Worm (Caenorhabditis elegans) whole organism, young adult: Measurements from ENCODE around the gene K08F4.5.

Experiments
- B0019.2 ChIP-seq: fragments of 200-800 bp; sonication (Bioruptor generic); conservative IDR thresholded peaks from 2 replicates; pipeline ENCODE4 v1.3.6; 2022; ENCODE audit warnings: missing genetic modification reagents, missing genetic modification characterization, missing compliant biosample characterization
- C06A6.2 ChIP-seq: fragments of 200-800 bp; sonication (Bioruptor generic); conservative IDR thresholded peaks from 2 replicates; pipeline ENCODE4 v1.3.6; 2022; ENCODE audit warnings: missing genetic modification characterization, missing compliant biosample characterization
- C17E4.6 ChIP-seq: fragments of 200-800 bp; sonication (Bioruptor generic); IDR thresholded peaks from 2 replicates; pipeline ENCODE4 v1.3.6; 2022; ENCODE audit warnings: missing genetic modification reagents, missing genetic modification characterization, missing compliant biosample characterization
- D2030.7 ChIP-seq: fragments of 200-800 bp; sonication (Bioruptor generic); IDR thresholded peaks from 2 replicates; pipeline ENCODE4 v1.3.6; 2022; ENCODE audit warnings: missing genetic modification reagents, missing genetic modification characterization, missing compliant biosample characterization
- F10E7.11 ChIP-seq: sonication (generic microtip); optimal IDR thresholded peaks from 2 replicates; lab custom pipeline; 2017; ENCODE audit warnings: mild to moderate bottlenecking, missing genetic modification characterization, moderate library complexity, missing compliant biosample characterization
- F39B2.1 ChIP-seq: fragments of 200-800 bp; sonication (Bioruptor generic); IDR thresholded peaks from 2 replicates; pipeline ENCODE4 v1.3.6; 2022; ENCODE audit warnings: missing genetic modification reagents, missing genetic modification characterization, missing compliant biosample characterization
- F52B5.7 ChIP-seq: sonication (generic microtip); optimal IDR thresholded peaks from 2 replicates; lab custom pipeline; 2016; ENCODE audit warnings: mild to moderate bottlenecking, missing genetic modification characterization, missing compliant biosample characterization
- F57A8.1 ChIP-seq: fragments of 200-800 bp; sonication (Bioruptor generic); optimal IDR thresholded peaks from 2 replicates; lab custom pipeline; 2018; ENCODE audit warnings: mild to moderate bottlenecking, missing genetic modification characterization, moderate library complexity, missing compliant biosample characterization
- K12H6.12 ChIP-seq: fragments of 200-800 bp; sonication (Bioruptor generic); optimal IDR thresholded peaks from 2 replicates; lab custom pipeline; 2018; ENCODE audit warnings: mild to moderate bottlenecking, missing genetic modification characterization, missing compliant biosample characterization
- T07F8.4 ChIP-seq: sonication (generic microtip); optimal IDR thresholded peaks from 2 replicates; lab custom pipeline; 2016; ENCODE audit warnings: mild to moderate bottlenecking, missing genetic modification characterization, moderate library complexity, missing compliant biosample characterization
- T26A5.8 ChIP-seq: sonication (generic microtip); optimal IDR thresholded peaks from 2 replicates; lab custom pipeline; 2016; ENCODE audit warnings: missing genetic modification characterization, missing compliant biosample characterization
- Y53F4B.3 ChIP-seq: fragments of 200-800 bp; sonication (Bioruptor generic); IDR thresholded peaks from 2 replicates; pipeline ENCODE4 v1.3.6; 2022; ENCODE audit warnings: missing genetic modification reagents, missing genetic modification characterization, missing compliant biosample characterization
- Y53G8AR.9 ChIP-seq: fragments of 200-800 bp; sonication (Bioruptor generic); conservative IDR thresholded peaks from 2 replicates; pipeline ENCODE4 v1.3.6; 2022; ENCODE audit warnings: missing genetic modification reagents, missing genetic modification characterization, missing compliant biosample characterization
- ZK185.1 ChIP-seq: sonication (generic microtip); optimal IDR thresholded peaks from 2 replicates; lab custom pipeline; 2016; ENCODE audit warnings: mild to moderate bottlenecking, missing genetic modification characterization, missing compliant biosample characterization; ENCODE audit not compliant: poor library complexity, severe bottlenecking
- ccch-3 ChIP-seq: fragments of 200-800 bp; sonication (Bioruptor generic); optimal IDR thresholded peaks from 2 replicates; lab custom pipeline; 2018; ENCODE audit warnings: mild to moderate bottlenecking, missing genetic modification characterization, missing compliant biosample characterization
- cebp-1 ChIP-seq, 2 experiments: fragments of 200-800 bp in 1 of 2; sonication (Bioruptor generic) in 1 of 2; sonication (generic microtip) in 1 of 2; IDR thresholded peaks in 1 of 2; optimal IDR thresholded peaks in 1 of 2; 2 replicates each; pipeline versions ENCODE4 v1.3.6 to Lab custom; 2017 to 2022; ENCODE audit warnings: missing compliant biosample characterization in 2 of 2, missing genetic modification characterization in 2 of 2, mild to moderate bottlenecking in 1 of 2, missing genetic modification reagents in 1 of 2, moderate library complexity in 1 of 2
- cebp-2 ChIP-seq: fragments of 200-800 bp; sonication (Bioruptor generic); IDR thresholded peaks from 2 replicates; pipeline ENCODE4 v1.3.6; 2022; ENCODE audit warnings: missing genetic modification characterization, missing compliant biosample characterization
- ceh-100 ChIP-seq: fragments of 200-800 bp; sonication (Bioruptor generic); IDR thresholded peaks from 2 replicates; pipeline ENCODE4 v1.3.6; 2022; ENCODE audit warnings: missing genetic modification reagents, missing genetic modification characterization, missing compliant biosample characterization
- ceh-40 ChIP-seq: fragments of 200-800 bp; sonication (Bioruptor generic); IDR thresholded peaks from 2 replicates; pipeline ENCODE4 v1.3.6; 2022; ENCODE audit warnings: missing genetic modification characterization, missing compliant biosample characterization
- ceh-91 ChIP-seq: fragments of 200-800 bp; sonication (Bioruptor generic); IDR thresholded peaks from 2 replicates; pipeline ENCODE4 v1.3.6; 2022; ENCODE audit warnings: missing genetic modification reagents, missing genetic modification characterization, missing compliant biosample characterization
- chd-7 ChIP-seq: sonication (generic microtip); optimal IDR thresholded peaks from 2 replicates; lab custom pipeline; 2016; ENCODE audit warnings: mild to moderate bottlenecking, missing genetic modification characterization, moderate library complexity, missing compliant biosample characterization
- die-1 ChIP-seq: sonication (generic microtip); optimal IDR thresholded peaks from 2 replicates; lab custom pipeline; 2016; ENCODE audit warnings: missing genotype, mild to moderate bottlenecking, missing genetic modification characterization, missing compliant biosample characterization
- dox-1 ChIP-seq: fragments of 200-800 bp; sonication (Bioruptor generic); IDR thresholded peaks from 2 replicates; pipeline ENCODE4 v1.3.6; 2022; ENCODE audit warnings: missing genetic modification reagents, missing genetic modification characterization, missing compliant biosample characterization
- dpl-1 ChIP-seq: fragments of 150-350 bp; optimal IDR thresholded peaks from 2 replicates; lab custom pipeline; 2014; ENCODE audit warnings: missing biosample characterization, missing genetic modification reagents, missing genetic modification characterization
- egl-18 ChIP-seq: fragments of 200-800 bp; sonication (Bioruptor generic); IDR thresholded peaks from 2 replicates; pipeline ENCODE4 v1.3.6; 2022; ENCODE audit warnings: missing genetic modification reagents, missing genetic modification characterization, missing compliant biosample characterization
- ekl-4 ChIP-seq: fragments of 200-800 bp; sonication (Bioruptor generic); IDR thresholded peaks from 2 replicates; pipeline ENCODE4 v1.3.6; 2022; ENCODE audit warnings: missing genetic modification reagents, missing genetic modification characterization, missing compliant biosample characterization
- hlh-12 ChIP-seq: sonication (generic microtip); optimal IDR thresholded peaks from 2 replicates; lab custom pipeline; 2016; ENCODE audit warnings: missing genetic modification characterization, missing compliant biosample characterization
- hmg-1.2 ChIP-seq: fragments of 200-800 bp; sonication (Bioruptor generic); IDR thresholded peaks from 2 replicates; pipeline ENCODE4 v1.3.6; 2022; ENCODE audit warnings: missing genetic modification reagents, missing genetic modification characterization, missing compliant biosample characterization
- hmg-20 ChIP-seq: fragments of 200-800 bp; sonication (Bioruptor generic); IDR thresholded peaks from 2 replicates; pipeline ENCODE4 v1.3.6; 2022; ENCODE audit warnings: missing genetic modification reagents, missing genetic modification characterization, missing compliant biosample characterization
- lag-1 ChIP-seq: fragments of 200-800 bp; sonication (Bioruptor generic); IDR thresholded peaks from 2 replicates; pipeline ENCODE4 v1.3.6; 2022; ENCODE audit warnings: missing genetic modification reagents, missing genetic modification characterization, missing compliant biosample characterization
- let-526 ChIP-seq: fragments of 200-800 bp; sonication (Bioruptor generic); IDR thresholded peaks from 2 replicates; pipeline ENCODE4 v1.3.6; 2022; ENCODE audit warnings: missing genetic modification reagents, missing genetic modification characterization, missing compliant biosample characterization
- lin-54 ChIP-seq: fragments of 200-800 bp; sonication (Bioruptor generic); optimal IDR thresholded peaks from 2 replicates; lab custom pipeline; 2018; ENCODE audit warnings: mild to moderate bottlenecking, missing genetic modification characterization, missing compliant biosample characterization
- madf-8 ChIP-seq: fragments of 200-800 bp; sonication (Bioruptor generic); conservative IDR thresholded peaks from 2 replicates; pipeline ENCODE4 v1.3.6; 2022; ENCODE audit warnings: missing genetic modification reagents, missing genetic modification characterization, missing compliant biosample characterization
- nhr-80 ChIP-seq: sonication (generic microtip); optimal IDR thresholded peaks from 2 replicates; lab custom pipeline; 2016; ENCODE audit warnings: missing genetic modification characterization, missing compliant biosample characterization
- nhr-90 ChIP-seq: sonication (generic microtip); optimal IDR thresholded peaks from 2 replicates; lab custom pipeline; 2016; ENCODE audit warnings: missing genotype, mild to moderate bottlenecking, missing genetic modification characterization, missing compliant biosample characterization
- pha-4 ChIP-seq: fragments of 150-350 bp; sonication (generic microtip); optimal IDR thresholded peaks from 2 replicates; lab custom pipeline; 2014; ENCODE audit warnings: missing biosample characterization, missing genetic modification reagents, missing genetic modification characterization
- snpc-1.3 ChIP-seq: sonication (generic microtip); optimal IDR thresholded peaks from 2 replicates; lab custom pipeline; 2017; ENCODE audit warnings: missing genetic modification characterization, mild to moderate bottlenecking, missing compliant biosample characterization, antibody characterized with exemption, moderate library complexity, missing genotype, missing genetic modification reagents; ENCODE audit not compliant: insufficient read depth
- tbp1 ChIP-seq: fragments of 200-800 bp; sonication (Bioruptor generic); optimal IDR thresholded peaks from 2 replicates; lab custom pipeline; 2018; ENCODE audit warnings: mild to moderate bottlenecking, missing genetic modification characterization, missing compliant biosample characterization
- zfh-2 ChIP-seq: fragments of 200-800 bp; sonication (Bioruptor generic); conservative IDR thresholded peaks from 2 replicates; pipeline ENCODE4 v1.3.6; 2022; ENCODE audit warnings: missing genetic modification reagents, missing genetic modification characterization, missing compliant biosample characterization
- zim-3 ChIP-seq: sonication (generic microtip); optimal IDR thresholded peaks from 2 replicates; lab custom pipeline; 2017; ENCODE audit warnings: mild to moderate bottlenecking, missing genetic modification characterization, moderate library complexity, missing compliant biosample characterization
- ztf-25 ChIP-seq: fragments of 200-800 bp; sonication (Bioruptor generic); IDR thresholded peaks from 2 replicates; pipeline ENCODE4 v1.3.6; 2022; ENCODE audit warnings: missing genetic modification reagents, missing genetic modification characterization, missing compliant biosample characterization
- ztf-3 ChIP-seq: fragments of 200-800 bp; sonication (Bioruptor generic); optimal IDR thresholded peaks from 2 replicates; lab custom pipeline; 2018; ENCODE audit warnings: mild to moderate bottlenecking, missing genetic modification characterization, missing compliant biosample characterization
- ztf-6 ChIP-seq: fragments of 200-800 bp; sonication (Bioruptor generic); IDR thresholded peaks from 2 replicates; pipeline ENCODE4 v1.3.6; 2022; ENCODE audit warnings: missing genetic modification reagents, missing genetic modification characterization, missing compliant biosample characterization

Gene K08F4.5

ce11 chrIV:10141930-10142505, 6.3 kb upstream of the K08F4.5 start, which contains the start of the genes gst-2, gst-4 and dhs-12:
gst-2 (minus strand) TSS chrIV:10142061.
gst-4 (plus strand) TSS chrIV:10142225.
dhs-12 (plus strand) TSS chrIV:10142455.
- TF ChIP-seq nhr-90 (tag; lab: Kevin White, UChicago) (no peak), T26A5.8 (tag; lab: Kevin White, UChicago) (no peak), C17E4.6 (GFP tag; lab: Robert Waterston, UW) (no peak), C06A6.2 (GFP tag; lab: Robert Waterston, UW) (no peak), cebp-2 (GFP tag; lab: Robert Waterston, UW) (no peak), snpc-1.3 (no peak), K12H6.12 (tag; lab: Kevin White, UChicago) (no peak), ZK185.1 (tag; lab: Kevin White, UChicago) (no peak), ztf-3 (no peak), F52B5.7 (tag; lab: Kevin White, UChicago) (no peak), hlh-12 (tag; lab: Kevin White, UChicago) (no peak), pha-4 (tag; lab: Kevin White, UChicago) (no peak), zim-3 (tag; lab: Kevin White, UChicago) (no peak), lin-54 (GFP tag; lab: Kevin White, UChicago) (no peak), chd-7 (tag; lab: Kevin White, UChicago) (no peak)
- TF ChIP-seq, all 124 proteins: peak for 0

DNA sequence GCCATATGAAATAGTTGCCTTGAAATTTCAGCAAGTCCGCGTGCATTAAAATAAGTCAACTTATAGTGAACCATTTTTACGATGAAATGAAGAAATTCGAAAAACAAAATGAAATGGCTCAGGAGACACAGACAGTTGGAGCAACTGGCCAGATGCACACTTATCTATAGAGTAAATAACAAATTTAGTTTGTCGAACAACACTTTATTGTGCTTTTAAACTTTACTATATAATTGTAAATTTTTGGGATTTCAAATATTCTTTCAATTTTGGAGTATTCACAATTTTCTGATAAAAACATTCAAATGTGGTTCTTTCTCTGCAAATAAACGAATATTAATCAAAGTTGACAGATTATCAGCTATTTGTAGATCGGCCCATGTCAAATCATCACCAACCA, 4.4 kb upstream of the K08F4.5 start, which contains the start of gene gst-3:
Gene gst-3 (minus strand): TSS at position 101 of the 400 bp plus-strand sequence.
- no peak for TF ChIP-seq egl-18 (GFP tag; lab: Robert Waterston, UW)
- TF ChIP-seq dox-1 = no peak
- TF ChIP-seq ceh-100 = no peak
- no peak for TF ChIP-seq ztf-6 (GFP tag; lab: Robert Waterston, UW)
- TF ChIP-seq Y53G8AR.9 = no peak
- no peak for TF ChIP-seq nhr-80 (tag; lab: Kevin White, UChicago)
- TF ChIP-seq hmg-20 = no peak
- no peak for TF ChIP-seq tbp1 (GFP tag; lab: Kevin White, UChicago)
- TF ChIP-seq F57A8.1 (GFP tag; lab: Kevin White, UChicago) = no peak
- no peak for TF ChIP-seq T07F8.4
- TF ChIP-seq D2030.7 = no peak
- no peak for TF ChIP-seq Y53F4B.3
- no peak for TF ChIP-seq cebp-1 (GFP tag; IDR thresholded peaks at IDR 0.05; lab: Robert Waterston, UW)
- no peak for TF ChIP-seq cebp-1 (tag; optimal IDR thresholded peaks at IDR 0.05; lab: Kevin White, UChicago)
- TF ChIP-seq ceh-91 = no peak
- no peak for TF ChIP-seq pha-4 (tag; lab: Kevin White, UChicago)
- no peak for TF ChIP-seq dpl-1 (GFP tag; lab: Kevin White, UChicago)

- TF ChIP-seq chd-7 (tag; lab: Kevin White, UChicago) = no peak
- TF ChIP-seq zfh-2 = no peak
- TF ChIP-seq F39B2.1 (GFP tag; lab: Robert Waterston, UW) = no peak
- no peak for TF ChIP-seq B0019.2 (GFP tag; lab: Robert Waterston, UW)
- no peak for TF ChIP-seq lag-1
- no peak for TF ChIP-seq ceh-40
- no peak for TF ChIP-seq let-526 (GFP tag; lab: Robert Waterston, UW)
- no peak for TF ChIP-seq madf-8 (GFP tag; lab: Robert Waterston, UW)
- no peak for TF ChIP-seq ccch-3 (GFP tag; lab: Kevin White, UChicago)
- TF ChIP-seq hmg-1.2 (GFP tag; lab: Robert Waterston, UW) = no peak
- TF ChIP-seq F10E7.11 = no peak
- TF ChIP-seq ekl-4 (GFP tag; lab: Robert Waterston, UW) = no peak
- no peak for TF ChIP-seq ztf-25 (GFP tag; lab: Robert Waterston, UW)
- TF ChIP-seq die-1 = no peak
These were observed 2.1 kb upstream of the K08F4.5 start, which contains the start of gene K08F4.12 for ce11 chrIV:10137804-10138203. K08F4.12 (plus strand) TSS chrIV:10138104.
